Fruit fly (Drosophila melanogaster) whole organism, wandering third instar larva: Measurements from ENCODE around the gene Arr2.

Experiments used
- Abd-B ChIP-seq: fragments of >200 bp; optimal IDR thresholded peaks from 2 replicates; lab custom pipeline; 2017; ENCODE audit warnings: missing biosample characterization, missing genetic modification characterization
- CG32264 ChIP-seq: fragments of 200-800 bp; sonication (Bioruptor generic); optimal IDR thresholded peaks from 2 replicates; lab custom pipeline; 2016; ENCODE audit warnings: missing biosample characterization, missing genetic modification characterization
- CG9705 ChIP-seq: fragments of 200-800 bp; sonication (Bioruptor generic); optimal IDR thresholded peaks from 2 replicates; lab custom pipeline; 2018; ENCODE audit warnings: missing biosample characterization, mild to moderate bottlenecking, missing genetic modification characterization
- CrebA ChIP-seq: fragments of 200-800 bp; sonication (Bioruptor generic); optimal IDR thresholded peaks from 2 replicates; lab custom pipeline; 2016; ENCODE audit warnings: missing biosample characterization, mild to moderate bottlenecking, missing genetic modification characterization, borderline replicate concordance
- Dfd ChIP-seq: fragments of >200 bp; optimal IDR thresholded peaks from 2 replicates; lab custom pipeline; 2017; ENCODE audit warnings: missing biosample characterization, missing genetic modification characterization
- GATAd ChIP-seq: sonication (Bioruptor generic); optimal IDR thresholded peaks from 2 replicates; lab custom pipeline; 2016; ENCODE audit warnings: missing biosample characterization, missing genetic modification characterization
- HLH106 ChIP-seq: fragments of 200-800 bp; optimal IDR thresholded peaks from 3 replicates; lab custom pipeline; 2019; ENCODE audit warnings: missing biosample characterization, mild to moderate bottlenecking, missing genetic modification characterization, moderate library complexity
- Hnf4 ChIP-seq: fragments of 200-800 bp; sonication (Bioruptor generic); optimal IDR thresholded peaks from 2 replicates; lab custom pipeline; 2016; ENCODE audit warnings: missing biosample characterization, mild to moderate bottlenecking, missing genetic modification characterization
- Hr83 ChIP-seq: fragments of 200-300 bp; sonication (Bioruptor generic); optimal IDR thresholded peaks from 2 replicates; lab custom pipeline; 2016; ENCODE audit warnings: missing biosample characterization, mild to moderate bottlenecking, missing genetic modification characterization, moderate library complexity; ENCODE audit not compliant: poor library complexity, severe bottlenecking
- Jra ChIP-seq: sonication (Bioruptor generic); optimal IDR thresholded peaks from 2 replicates; lab custom pipeline; 2016; ENCODE audit warnings: missing biosample characterization, missing genetic modification characterization
- Mio ChIP-seq: sonication (Bioruptor generic); optimal IDR thresholded peaks from 2 replicates; lab custom pipeline; 2016; ENCODE audit warnings: missing biosample characterization, missing genetic modification characterization
- Myc ChIP-seq: fragments of >200 bp; optimal IDR thresholded peaks from 2 replicates; lab custom pipeline; 2017
- N ChIP-seq: fragments of >200 bp; optimal IDR thresholded peaks from 2 replicates; lab custom pipeline; 2018; ENCODE audit warnings: missing biosample characterization, missing external identifiers, missing genetic modification characterization
- OdsH ChIP-seq: fragments of 200-800 bp; sonication (Bioruptor generic); optimal IDR thresholded peaks from 2 replicates; lab custom pipeline; 2016; ENCODE audit warnings: missing biosample characterization, mild to moderate bottlenecking, missing genetic modification characterization
- Rel ChIP-seq, 2 experiments: fragments of 200-800 bp; sonication (Bioruptor generic) in 1 of 2; optimal IDR thresholded peaks; 2 replicates in 1 of 2; 3 replicates in 1 of 2; lab custom pipeline; 2016 to 2019; ENCODE audit warnings: mild to moderate bottlenecking in 2 of 2, missing biosample characterization in 2 of 2, missing genetic modification characterization in 2 of 2, moderate library complexity in 1 of 2
- Sp1 ChIP-seq: fragments of 200-800 bp; sonication (Bioruptor generic); optimal IDR thresholded peaks from 3 replicates; lab custom pipeline; 2019; ENCODE audit warnings: missing biosample characterization, mild to moderate bottlenecking, missing genetic modification characterization, moderate library complexity
- Vsx2 ChIP-seq: fragments of 200-300, 225-300 bp; sonication (Bioruptor generic); optimal IDR thresholded peaks from 2 replicates; lab custom pipeline; 2018; ENCODE audit warnings: missing biosample characterization, missing genetic modification characterization; ENCODE audit not compliant: partially characterized antibody
- br ChIP-seq: fragments of 200-800 bp; sonication (Bioruptor generic); optimal IDR thresholded peaks from 2 replicates; lab custom pipeline; 2016; ENCODE audit warnings: missing biosample characterization, missing genetic modification characterization
- brk ChIP-seq: fragments of 200-800 bp; sonication (Bioruptor generic); optimal IDR thresholded peaks from 2 replicates; lab custom pipeline; 2016; ENCODE audit warnings: missing biosample characterization, mild to moderate bottlenecking, missing genetic modification characterization
- dl ChIP-seq, 2 experiments: fragments of 175-275, 200-275 bp in 1 of 2; fragments of 200-275 bp in 1 of 2; sonication (Bioruptor generic); optimal IDR thresholded peaks; lab custom pipeline; 2018; ENCODE audit warnings: mild to moderate bottlenecking in 2 of 2, missing biosample characterization in 2 of 2, missing genetic modification characterization in 2 of 2, moderate library complexity in 2 of 2; ENCODE audit not compliant: partially characterized antibody in 2 of 2, insufficient read depth in 1 of 2
- dmrt93B ChIP-seq: fragments of 200-800 bp; sonication (Bioruptor generic); optimal IDR thresholded peaks from 2 replicates; lab custom pipeline; 2018; ENCODE audit warnings: missing biosample characterization, mild to moderate bottlenecking, missing genetic modification characterization
- dsf ChIP-seq: sonication (Bioruptor generic); optimal IDR thresholded peaks from 2 replicates; lab custom pipeline; 2016; ENCODE audit warnings: missing biosample characterization, missing genetic modification characterization, borderline replicate concordance
- ey ChIP-seq: fragments of 200-800 bp; sonication (Bioruptor generic); optimal IDR thresholded peaks from 2 replicates; lab custom pipeline; 2016; ENCODE audit warnings: missing biosample characterization, missing genetic modification characterization
- foxo ChIP-seq, 2 experiments: fragments of 200-800 bp; sonication (Bioruptor generic); optimal IDR thresholded peaks; 2 replicates in 1 of 2; 3 replicates in 1 of 2; lab custom pipeline; 2016 to 2017; ENCODE audit warnings: missing biosample characterization in 2 of 2, missing genetic modification characterization in 2 of 2
- fru ChIP-seq: fragments of 200-800 bp; sonication (Bioruptor generic); optimal IDR thresholded peaks from 3 replicates; lab custom pipeline; 2016; ENCODE audit warnings: missing biosample characterization, mild to moderate bottlenecking, missing genetic modification characterization
- h ChIP-seq: fragments of 200-800 bp; sonication (Bioruptor generic); optimal IDR thresholded peaks from 3 replicates; lab custom pipeline; 2016; ENCODE audit warnings: missing biosample characterization, mild to moderate bottlenecking, missing genetic modification characterization
- lola ChIP-seq: fragments of >200 bp; optimal IDR thresholded peaks from 2 replicates; lab custom pipeline; 2017; ENCODE audit warnings: missing biosample characterization, missing genetic modification characterization
- pan ChIP-seq: fragments of >200 bp; optimal IDR thresholded peaks from 2 replicates; lab custom pipeline; 2017
- psq ChIP-seq: fragments of 200-800 bp; sonication (Bioruptor generic); optimal IDR thresholded peaks from 3 replicates; lab custom pipeline; 2017; ENCODE audit warnings: missing biosample characterization, mild to moderate bottlenecking, missing genetic modification characterization, moderate library complexity
- rgr ChIP-seq: fragments of 200-800 bp; sonication (Bioruptor generic); optimal IDR thresholded peaks from 3 replicates; lab custom pipeline; 2016; ENCODE audit warnings: missing biosample characterization, mild to moderate bottlenecking, missing genetic modification characterization
- sage ChIP-seq: fragments of 200-800 bp; sonication (Bioruptor generic); optimal IDR thresholded peaks from 2 replicates; lab custom pipeline; 2016; ENCODE audit warnings: missing biosample characterization, mild to moderate bottlenecking, missing genetic modification characterization
- sv ChIP-seq: fragments of 200-800 bp; sonication (Bioruptor generic); optimal IDR thresholded peaks from 3 replicates; lab custom pipeline; 2016; ENCODE audit warnings: missing biosample characterization, missing genetic modification characterization
- tai ChIP-seq: sonication (Bioruptor generic); optimal IDR thresholded peaks from 2 replicates; lab custom pipeline; 2016; ENCODE audit warnings: missing biosample characterization, missing genetic modification characterization
- usp ChIP-seq: fragments of >200 bp; optimal IDR thresholded peaks from 2 replicates; lab custom pipeline; 2017; ENCODE audit warnings: missing biosample characterization, missing genetic modification characterization
- woc ChIP-seq: sonication (Bioruptor generic); optimal IDR thresholded peaks from 2 replicates; lab custom pipeline; 2016; ENCODE audit warnings: missing biosample characterization, mild to moderate bottlenecking, missing genetic modification characterization

The Arr2 gene

DNA sequence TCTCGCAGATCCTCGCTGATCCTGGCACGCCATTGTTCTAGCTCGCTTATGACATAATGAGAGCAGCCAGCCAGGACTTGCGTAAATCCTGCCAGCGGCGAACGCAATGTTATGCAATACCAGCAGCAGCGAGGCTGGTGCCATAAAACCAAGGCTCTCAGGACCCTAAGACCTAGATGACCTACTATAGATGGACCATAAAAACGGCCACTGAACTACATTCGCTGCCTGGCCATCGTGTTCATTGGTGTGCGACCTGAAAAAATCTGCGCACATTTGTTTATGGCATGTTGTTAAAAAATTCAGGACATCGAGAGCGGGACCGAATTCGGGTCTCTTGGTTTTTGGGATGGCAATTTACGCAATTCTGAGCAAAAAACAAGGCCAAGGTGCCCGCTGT is 4.8 kb upstream of the Arr2 start:
- no peak for TF ChIP-seq Hr83 (GFP tag; lab: Kevin White, UChicago)
- TF ChIP-seq brk (GFP tag; lab: Kevin White, UChicago) = no peak
- no peak for TF ChIP-seq Mio (GFP tag; lab: Kevin White, UChicago)
- TF ChIP-seq OdsH (GFP tag; lab: Kevin White, UChicago) = no peak
- TF ChIP-seq CG9705 (GFP tag; lab: Kevin White, UChicago) = no peak
- no peak for TF ChIP-seq psq
- no peak for TF ChIP-seq tai
- TF ChIP-seq Abd-B (GFP tag; lab: Kevin White, UChicago) = no peak
- no peak for TF ChIP-seq GATAd
- no peak for TF ChIP-seq Rel (GFP tag; optimal IDR thresholded peaks at IDR 0.05; lab: Kevin White, UChicago)
- TF ChIP-seq Rel (tag; optimal IDR thresholded peaks at IDR 0.05; lab: Kevin White, UChicago) = no peak
- no peak for TF ChIP-seq Dfd
- TF ChIP-seq lola (GFP tag; lab: Kevin White, UChicago) = no peak
- TF ChIP-seq HLH106 (tag; lab: Kevin White, UChicago) = no peak
- TF ChIP-seq sv (GFP tag; lab: Kevin White, UChicago) = no peak

DNA sequence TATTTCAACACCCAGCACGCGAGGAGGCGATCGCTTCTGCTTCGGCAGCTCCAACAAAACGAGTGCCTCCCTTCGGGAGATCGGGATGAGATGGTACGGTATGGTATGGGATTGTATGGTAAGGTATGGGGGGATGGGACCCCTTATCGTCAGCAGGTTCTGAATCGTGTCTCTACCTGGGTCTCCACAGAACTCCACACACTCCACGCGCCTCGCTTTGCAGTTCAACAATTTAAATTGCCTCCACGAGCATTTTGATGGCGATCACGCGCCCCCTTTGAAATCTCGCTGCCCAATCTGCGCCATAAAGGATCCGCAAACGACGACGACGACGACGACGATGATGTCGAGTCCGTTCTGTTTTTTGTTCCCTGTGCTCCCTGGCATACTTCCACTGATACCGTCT is 3.8 kb upstream of the Arr2 start:
- no peak for TF ChIP-seq CrebA (GFP tag; lab: Kevin White, UChicago)
- TF ChIP-seq CG32264 (GFP tag; lab: Kevin White, UChicago) = no peak
- no peak for TF ChIP-seq pan (lab: Kevin White, UChicago)
- TF ChIP-seq fru = no peak
- TF ChIP-seq N (GFP tag; lab: Kevin White, UChicago) = no peak
- TF ChIP-seq OdsH (GFP tag; lab: Kevin White, UChicago) = no peak
- TF ChIP-seq Myc (lab: Kevin White, UChicago) = no peak
- TF ChIP-seq sage (GFP tag; lab: Kevin White, UChicago) = peak; percentile 25
- peak; percentile 26 for TF ChIP-seq Jra
- TF ChIP-seq GATAd = no peak
- peak; percentile 7 for TF ChIP-seq Sp1
- TF ChIP-seq dsf (GFP tag; lab: Kevin White, UChicago) = no peak
- TF ChIP-seq Hnf4 = no peak
- TF ChIP-seq Abd-B (GFP tag; lab: Kevin White, UChicago) = no peak
- no peak for TF ChIP-seq sv (GFP tag; lab: Kevin White, UChicago)
- no peak for TF ChIP-seq HLH106 (tag; lab: Kevin White, UChicago)
- TF ChIP-seq h (GFP tag; lab: Kevin White, UChicago) = peak; percentile 67
- TF ChIP-seq foxo (GFP tag; optimal IDR thresholded peaks at IDR 0.05; lab: Kevin White, UChicago) = peak in 1 of 2 experiments; percentile 26
- peak; percentile 25 for TF ChIP-seq woc (GFP tag; lab: Kevin White, UChicago)
- TF ChIP-seq br (GFP tag; lab: Kevin White, UChicago) = peak; percentile 30
- TF ChIP-seq Vsx2 (GFP tag; lab: Kevin White, UChicago) = no peak
- TF ChIP-seq Hr83 (GFP tag; lab: Kevin White, UChicago) = peak; percentile 20
- peak; percentile 72 for TF ChIP-seq Rel (GFP tag; optimal IDR thresholded peaks at IDR 0.05; lab: Kevin White, UChicago)
- no peak for TF ChIP-seq Rel (tag; optimal IDR thresholded peaks at IDR 0.05; lab: Kevin White, UChicago)
- peak; percentile 62 for TF ChIP-seq psq
- no peak for TF ChIP-seq dl (GFP tag; optimal IDR thresholded peaks at IDR 0.05; lab: Kevin White, UChicago; ENCODE audit: insufficient read depth in 1 of 2, partially characterized antibody in 2 of 2)
- no peak for TF ChIP-seq CG9705 (GFP tag; lab: Kevin White, UChicago)

DNA sequence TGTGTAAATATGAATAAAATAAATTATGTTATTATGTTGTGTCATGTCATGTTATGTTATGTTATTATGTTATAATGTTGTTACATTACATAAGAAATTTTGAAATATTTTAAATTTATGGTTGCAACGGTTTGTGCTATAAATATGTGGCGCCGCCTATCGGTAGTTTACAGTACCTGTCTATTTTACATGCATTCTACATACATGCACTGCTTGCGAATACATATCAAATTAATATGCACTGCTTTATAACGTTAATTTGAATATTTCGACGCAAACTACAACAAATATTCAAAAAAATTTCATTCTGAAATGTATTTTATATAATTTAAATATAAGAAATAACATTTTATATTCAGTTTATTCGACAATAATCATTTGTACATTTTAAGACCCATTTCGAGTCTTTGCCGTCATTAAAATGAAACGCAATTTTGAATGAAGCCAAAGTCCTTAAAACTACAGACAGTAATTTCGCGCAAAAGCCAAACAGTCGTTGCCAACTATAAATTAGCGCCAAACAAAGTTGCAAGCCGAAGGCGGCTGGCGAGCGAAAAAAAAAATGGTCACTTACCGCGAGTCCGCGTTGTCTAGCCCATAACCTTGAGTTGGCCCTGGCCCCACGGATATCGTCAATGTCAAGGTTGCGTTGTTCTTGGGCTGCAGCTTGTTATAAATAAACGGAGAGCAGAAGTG is 3.3 kb upstream of the Arr2 start:
- peak; percentile 12 for TF ChIP-seq fru
- no peak for TF ChIP-seq Jra
- peak; percentile 90 for TF ChIP-seq Myc (lab: Kevin White, UChicago)

DNA sequence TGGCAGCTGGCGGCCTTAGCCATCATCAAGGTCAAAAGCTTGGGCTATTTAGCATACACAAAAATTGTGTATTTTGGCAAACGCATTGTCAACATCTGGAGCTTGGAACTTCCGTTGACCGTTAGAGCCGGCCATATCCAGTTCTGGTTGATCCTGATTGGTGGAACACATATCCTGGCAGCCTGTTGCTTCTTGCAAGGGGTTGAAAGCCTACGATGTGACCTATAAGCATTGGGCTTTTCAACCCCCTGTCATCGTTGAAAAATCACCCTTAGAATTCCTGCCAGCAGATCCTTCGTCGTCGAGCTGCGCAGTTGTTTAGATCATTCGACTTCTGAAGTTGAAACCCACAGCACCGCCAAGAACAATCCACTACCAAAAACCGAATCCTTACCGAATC is 1.9 kb downstream of the Arr2 start, which contains the start of the genes CG13305 and Pex7:
Gene CG13305 (minus strand): TSS at position 2 of the 400 bp plus-strand sequence.
Gene Pex7 (plus strand): TSS at position 325 of the 400 bp plus-strand sequence.
- TF ChIP-seq sage (GFP tag; lab: Kevin White, UChicago) (no peak), usp (GFP tag; lab: Kevin White, UChicago) (no peak), rgr (GFP tag; lab: Kevin White, UChicago) (no peak), Hr83 (GFP tag; lab: Kevin White, UChicago) (no peak), Myc (lab: Kevin White, UChicago) (no peak), br (GFP tag; lab: Kevin White, UChicago) (no peak), lola (GFP tag; lab: Kevin White, UChicago) (no peak), fru (no peak), Mio (GFP tag; lab: Kevin White, UChicago) (no peak), ey (GFP tag; lab: Kevin White, UChicago) (no peak), dmrt93B (GFP tag; lab: Kevin White, UChicago) (no peak)
